Worm (Caenorhabditis elegans) whole organism, L2 larva: ENCODE results near the gene F37B4.15.

Source experiments
- aly-2 ChIP-seq: fragments of 150-350 bp; optimal IDR thresholded peaks from 2 replicates; lab custom pipeline; 2014; ENCODE audit warnings: missing biosample characterization, missing genetic modification characterization
- elt-3 ChIP-seq: sonication (generic microtip); optimal IDR thresholded peaks from 2 replicates; lab custom pipeline; 2017; ENCODE audit warnings: missing biosample characterization, missing genetic modification characterization
- lin-11 ChIP-seq: fragments of 150-350 bp; sonication (generic microtip); optimal IDR thresholded peaks from 2 replicates; lab custom pipeline; 2014; ENCODE audit warnings: missing biosample characterization, missing genetic modification characterization, inconsistent platforms, mixed read lengths
- mab-5 ChIP-seq: fragments of 150-350 bp; optimal IDR thresholded peaks from 2 replicates; lab custom pipeline; 2014; ENCODE audit warnings: missing biosample characterization, missing genetic modification characterization
- nhr-12 ChIP-seq: fragments of 150-350 bp; optimal IDR thresholded peaks from 2 replicates; lab custom pipeline; 2014; ENCODE audit warnings: missing biosample characterization, missing genetic modification characterization

- no peak for TF ChIP-seq lin-11 (tag; lab: Kevin White, UChicago)
- no peak for TF ChIP-seq elt-3 (tag; lab: Kevin White, UChicago)
- TF ChIP-seq nhr-12: no peak
- no peak for TF ChIP-seq aly-2
- TF ChIP-seq mab-5 (tag; lab: Kevin White, UChicago): no peak
These were observed 17.5 kb downstream of the F37B4.15 start, which contains the start of gene zmp-3 for ce11 chrV:2909525-2909924.
